Worm (Caenorhabditis elegans) whole organism, L4 larva: ENCODE results near the gene srh-268.

Experiments used
- F10B5.3 ChIP-seq: sonication (generic microtip); optimal IDR thresholded peaks from 2 replicates; lab custom pipeline; 2016; ENCODE audit warnings: mild to moderate bottlenecking, missing genetic modification characterization, missing compliant biosample characterization
- T26A8.4 ChIP-seq: fragments of 200-800 bp; sonication (Bioruptor generic); IDR thresholded peaks from 2 replicates; pipeline ENCODE4 v1.3.6; 2022; ENCODE audit warnings: missing genetic modification characterization, missing compliant biosample characterization
- Y105C5A.15 ChIP-seq: fragments of 200-800 bp; sonication (Bioruptor generic); IDR thresholded peaks from 2 replicates; pipeline ENCODE4 v1.3.6; 2022; ENCODE audit warnings: missing genetic modification characterization, missing compliant biosample characterization
- Y5F2A.4 ChIP-seq: fragments of 200-800 bp; sonication (Bioruptor generic); optimal IDR thresholded peaks from 2 replicates; lab custom pipeline; 2018; ENCODE audit warnings: mild to moderate bottlenecking, missing genetic modification characterization, missing compliant biosample characterization
- aha-1 ChIP-seq: fragments of 150-350 bp; peaks from one replicate; lab custom pipeline; 2014; ENCODE audit warnings: missing biosample characterization, missing genetic modification characterization
- ama-1 ChIP-seq: fragments of 150-350 bp; optimal IDR thresholded peaks from 2 replicates; lab custom pipeline; 2014; ENCODE audit warnings: inconsistent platforms, mixed read lengths
- ceh-32 ChIP-seq: sonication (generic microtip); optimal IDR thresholded peaks from 2 replicates; lab custom pipeline; 2016; ENCODE audit warnings: mild to moderate bottlenecking, missing genetic modification characterization, missing compliant biosample characterization; ENCODE audit not compliant: poor library complexity
- ceh-44 ChIP-seq: fragments of 200-800 bp; sonication (Bioruptor generic); IDR thresholded peaks from 2 replicates; pipeline ENCODE4 v1.3.6; 2022; ENCODE audit warnings: missing genetic modification reagents, missing genetic modification characterization, missing compliant biosample characterization
- ceh-62 ChIP-seq: sonication (generic microtip); optimal IDR thresholded peaks from 2 replicates; lab custom pipeline; 2017; ENCODE audit warnings: missing biosample characterization, missing genetic modification characterization
- ces-1 ChIP-seq: fragments of 150-350 bp; sonication (generic microtip); optimal IDR thresholded peaks from 4 replicates; lab custom pipeline; 2014; ENCODE audit warnings: missing biosample characterization, missing genetic modification reagents, missing genetic modification characterization
- cey-2 ChIP-seq: sonication (generic microtip); optimal IDR thresholded peaks from 3 replicates; lab custom pipeline; 2017; ENCODE audit warnings: missing genetic modification characterization, mild to moderate bottlenecking, missing compliant biosample characterization, antibody characterized with exemption, borderline replicate concordance; ENCODE audit not compliant: insufficient read depth
- ctbp-1 ChIP-seq: fragments of 200-800 bp; sonication (Bioruptor generic); IDR thresholded peaks from 2 replicates; pipeline ENCODE4 v1.3.6; 2022; ENCODE audit warnings: missing genetic modification reagents, missing genetic modification characterization, missing compliant biosample characterization
- daf-16 ChIP-seq, 3 experiments: sonication (generic microtip); optimal IDR thresholded peaks; 2 replicates each; lab custom pipeline; 2016 to 2017; ENCODE audit warnings: missing genetic modification characterization in 3 of 3, missing genetic modification reagents in 3 of 3, mild to moderate bottlenecking in 2 of 3, missing compliant biosample characterization in 2 of 3, missing biosample characterization in 1 of 3, moderate library complexity in 1 of 3
- daf-19 ChIP-seq: fragments of 200-800 bp; sonication (Bioruptor generic); conservative IDR thresholded peaks from 2 replicates; pipeline ENCODE4 v1.3.6; 2022; ENCODE audit warnings: missing genetic modification characterization, missing compliant biosample characterization
- dpl-1 ChIP-seq: fragments of 150-350 bp; optimal IDR thresholded peaks from 2 replicates; lab custom pipeline; 2014; ENCODE audit warnings: missing biosample characterization, missing genetic modification reagents, missing genetic modification characterization
- duxl-1 ChIP-seq: sonication (generic microtip); optimal IDR thresholded peaks from 2 replicates; lab custom pipeline; 2016; ENCODE audit warnings: mild to moderate bottlenecking, missing genetic modification characterization, moderate library complexity, missing compliant biosample characterization; ENCODE audit not compliant: poor library complexity
- hlh-30 ChIP-seq: sonication (generic microtip); optimal IDR thresholded peaks from 2 replicates; lab custom pipeline; 2017; ENCODE audit warnings: antibody characterized with exemption, mild to moderate bottlenecking, missing genetic modification characterization, missing compliant biosample characterization; ENCODE audit not compliant: insufficient read depth
- hmg-1.1 ChIP-seq: fragments of 200-800 bp; sonication (Bioruptor generic); IDR thresholded peaks from 2 replicates; pipeline ENCODE4 v1.3.6; 2022; ENCODE audit warnings: missing genetic modification reagents, missing genetic modification characterization, missing compliant biosample characterization
- lim-7 ChIP-seq: fragments of 200-800 bp; sonication (Bioruptor generic); IDR thresholded peaks from 2 replicates; pipeline ENCODE4 v1.3.6; 2022; ENCODE audit warnings: missing genetic modification characterization, missing compliant biosample characterization
- lin-29 ChIP-seq: fragments of 200-800 bp; sonication (Bioruptor generic); IDR thresholded peaks from 2 replicates; pipeline ENCODE4 v1.3.6; 2022; ENCODE audit warnings: missing genetic modification reagents, missing genetic modification characterization, missing compliant biosample characterization
- madf-5 ChIP-seq, 2 experiments: fragments of 200-800 bp; sonication (Bioruptor generic); IDR thresholded peaks; 2 replicates each; pipeline ENCODE4 v1.3.6; 2022; ENCODE audit warnings: missing compliant biosample characterization in 2 of 2, missing genetic modification characterization in 2 of 2
- madf-9 ChIP-seq: fragments of 200-800 bp; sonication (Bioruptor generic); conservative IDR thresholded peaks from 2 replicates; pipeline ENCODE4 v1.3.6; 2022; ENCODE audit warnings: missing genetic modification reagents, missing genetic modification characterization, missing compliant biosample characterization
- mep-1 ChIP-seq: fragments of 150-350 bp; sonication (generic microtip); optimal IDR thresholded peaks from 3 replicates; lab custom pipeline; 2014; ENCODE audit warnings: missing biosample characterization, missing genetic modification characterization
- nhr-28 ChIP-seq: fragments of 150-350 bp; optimal IDR thresholded peaks from 2 replicates; lab custom pipeline; 2014; ENCODE audit warnings: missing biosample characterization, missing genetic modification characterization
- nhr-41 ChIP-seq: fragments of 200-800 bp; sonication (Bioruptor generic); IDR thresholded peaks from 2 replicates; pipeline ENCODE4 v1.3.6; 2022; ENCODE audit warnings: missing genetic modification reagents, missing genetic modification characterization, missing compliant biosample characterization
- rbr-2 ChIP-seq: sonication (generic microtip); optimal IDR thresholded peaks from 2 replicates; lab custom pipeline; 2016; ENCODE audit warnings: missing genotype, missing genetic modification characterization, missing compliant biosample characterization
- sdz-12 ChIP-seq: fragments of 200-800 bp; sonication (Bioruptor generic); optimal IDR thresholded peaks from 2 replicates; lab custom pipeline; 2018; ENCODE audit warnings: mild to moderate bottlenecking, missing genetic modification characterization, missing compliant biosample characterization
- set-16 ChIP-seq: fragments of 200-800 bp; sonication (Bioruptor generic); IDR thresholded peaks from 2 replicates; pipeline ENCODE4 v1.3.6; 2022; ENCODE audit warnings: missing genetic modification reagents, missing genetic modification characterization, missing compliant biosample characterization
- snpc-1.2 ChIP-seq: fragments of 200-800 bp; sonication (Bioruptor generic); IDR thresholded peaks from 2 replicates; pipeline ENCODE4 v1.3.6; 2022; ENCODE audit warnings: missing genetic modification reagents, missing genetic modification characterization, missing compliant biosample characterization
- snpc-4 ChIP-seq: fragments of 150-350 bp; optimal IDR thresholded peaks from 2 replicates; lab custom pipeline; 2014; ENCODE audit warnings: missing biosample characterization, missing genetic modification characterization
- spr-1 ChIP-seq: sonication (generic microtip); optimal IDR thresholded peaks from 2 replicates; lab custom pipeline; 2016; ENCODE audit warnings: mild to moderate bottlenecking, missing genetic modification characterization, missing compliant biosample characterization
- spr-3 ChIP-seq: fragments of 200-800 bp; sonication (Bioruptor generic); optimal IDR thresholded peaks from 2 replicates; lab custom pipeline; 2018; ENCODE audit warnings: mild to moderate bottlenecking, missing genetic modification characterization, missing compliant biosample characterization
- tra-1 ChIP-seq: fragments of 200-800 bp; sonication (Bioruptor generic); IDR thresholded peaks from 2 replicates; pipeline ENCODE4 v1.3.6; 2022; ENCODE audit warnings: missing genetic modification reagents, missing genetic modification characterization, missing compliant biosample characterization
- unc-130 ChIP-seq: sonication (generic microtip); optimal IDR thresholded peaks from 2 replicates; lab custom pipeline; 2016; ENCODE audit warnings: missing genetic modification reagents, missing genetic modification characterization, missing compliant biosample characterization
- unc-39 ChIP-seq: sonication (generic microtip); optimal IDR thresholded peaks from 2 replicates; lab custom pipeline; 2017; ENCODE audit warnings: missing biosample characterization, missing genetic modification characterization
- zip-11 ChIP-seq: fragments of 200-800 bp; sonication (Bioruptor generic); IDR thresholded peaks from 2 replicates; pipeline ENCODE4 v1.3.6; 2022; ENCODE audit warnings: missing genetic modification characterization, missing compliant biosample characterization
- ztf-11 ChIP-seq: fragments of 150-350 bp; optimal IDR thresholded peaks from 2 replicates; lab custom pipeline; 2014; ENCODE audit warnings: missing biosample characterization, missing genetic modification characterization

srh-268 gene

DNA sequence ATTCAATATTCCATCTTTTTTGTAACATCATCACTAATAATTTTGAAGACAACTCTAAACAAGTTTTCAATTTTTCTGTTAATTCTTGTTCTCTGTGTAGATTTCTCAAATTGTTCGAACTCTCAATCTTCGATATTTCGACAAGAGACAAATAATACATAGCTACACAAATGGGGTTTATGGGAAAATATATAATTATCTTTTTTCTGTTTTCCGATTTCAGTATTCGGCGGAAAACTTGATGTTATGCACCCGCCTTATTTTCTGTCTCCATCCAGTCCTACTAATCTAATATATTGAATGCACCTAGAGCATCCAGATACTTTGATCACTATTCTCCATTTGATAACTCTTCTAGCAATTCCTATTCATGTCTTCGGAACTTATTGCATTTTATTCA is at the start of gene srh-268:
TSS of gene srh-268 (plus strand) at position 301 of the 400 bp plus-strand sequence.
- TF ChIP-seq spr-3 (GFP tag; lab: Kevin White, UChicago) (no peak), ceh-32 (no peak), set-16 (no peak), hmg-1.1 (no peak), unc-39 (tag; lab: Kevin White, UChicago) (no peak), F10B5.3 (tag; lab: Kevin White, UChicago) (no peak), cey-2 (tag; lab: Kevin White, UChicago) (no peak), Y5F2A.4 (GFP tag; lab: Kevin White, UChicago) (no peak), ama-1 (no peak), madf-5 (GFP tag; IDR thresholded peaks at IDR 0.05; lab: Robert Waterston, UW) (no peak)

DNA sequence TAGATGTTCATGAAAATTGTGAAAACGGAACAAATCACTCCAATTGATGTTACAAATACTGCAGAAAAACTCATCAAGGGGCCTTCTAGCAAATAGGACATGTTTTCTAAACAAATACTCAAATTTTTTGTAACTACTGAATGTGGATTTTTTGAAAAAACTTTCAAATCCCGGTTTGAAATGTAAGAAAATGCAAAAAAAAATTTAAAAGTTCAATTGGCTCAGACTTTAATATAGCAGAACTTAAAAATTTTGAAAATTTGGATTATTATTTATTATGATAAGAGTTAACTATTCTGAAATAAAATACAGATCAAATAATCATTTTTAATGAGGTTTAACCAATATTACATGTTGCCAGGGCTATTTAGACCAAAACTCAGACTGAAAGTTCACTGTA is 48.8 kb upstream of the srh-268 start, which contains the start of gene srbc-9:
TSS of gene srbc-9 (minus strand) at position 101 of the 400 bp plus-strand sequence.
- TF ChIP-seq Y105C5A.15 (GFP tag; lab: Robert Waterston, UW), result no peak
- no peak for TF ChIP-seq snpc-4 (tag; lab: Kevin White, UChicago)
- no peak for TF ChIP-seq ceh-62 (tag; lab: Kevin White, UChicago)
- no peak for TF ChIP-seq nhr-41 (GFP tag; lab: Robert Waterston, UW)
- TF ChIP-seq rbr-2, result no peak
- TF ChIP-seq snpc-1.2 (GFP tag; lab: Robert Waterston, UW), result no peak

- TF ChIP-seq dpl-1 (GFP tag; lab: Kevin White, UChicago) (no peak), ces-1 (GFP tag; lab: Kevin White, UChicago) (no peak), nhr-28 (tag; lab: Kevin White, UChicago) (no peak), hlh-30 (tag; lab: Kevin White, UChicago) (no peak), T26A8.4 (GFP tag; lab: Robert Waterston, UW) (no peak), tra-1 (no peak), cey-2 (tag; lab: Kevin White, UChicago) (no peak), daf-19 (GFP tag; lab: Robert Waterston, UW) (no peak), ctbp-1 (no peak), spr-1 (no peak), sdz-12 (no peak), mep-1 (tag; lab: Kevin White, UChicago) (no peak), lin-29 (GFP tag; lab: Robert Waterston, UW) (no peak), madf-9 (GFP tag; lab: Robert Waterston, UW) (no peak), Y5F2A.4 (GFP tag; lab: Kevin White, UChicago) (no peak), zip-11 (no peak)
- TF ChIP-seq, all 104 proteins: peak for 0
Measured at ce11 chrV:7492924-7493323, 46.2 kb upstream of the srh-268 start, which contains the start of gene srbc-10. Gene srbc-10 (minus strand): TSS chrV:7493024.

- TF ChIP-seq madf-9 (GFP tag; lab: Robert Waterston, UW), result no peak
- no peak for TF ChIP-seq daf-16 (GFP tag; optimal IDR thresholded peaks at IDR 0.05; lab: Kevin White, UChicago)
- no peak for TF ChIP-seq daf-16 (tag; optimal IDR thresholded peaks at IDR 0.05; lab: Kevin White, UChicago)
- no peak for TF ChIP-seq tra-1
- no peak for TF ChIP-seq aha-1 (tag; lab: Kevin White, UChicago)
- no peak for TF ChIP-seq ztf-11 (tag; lab: Kevin White, UChicago)
- no peak for TF ChIP-seq unc-130
- TF ChIP-seq ceh-44, result no peak
- no peak for TF ChIP-seq duxl-1 (tag; lab: Kevin White, UChicago)
- TF ChIP-seq lim-7 (GFP tag; lab: Robert Waterston, UW), result no peak
Measured at ce11 chrV:7495189-7495588, 43.9 kb upstream of the srh-268 start, which contains the start of gene srbc-11. Gene srbc-11 (minus strand): TSS chrV:7495289.
